Fruit fly (Drosophila melanogaster) whole organism, embryonic: ENCODE data around the gene Nca.

Source experiments
- Antp ChIP-seq: fragments of 200-800 bp; sonication (Bioruptor generic); optimal IDR thresholded peaks from 3 replicates; lab custom pipeline; 2016; ENCODE audit warnings: missing biosample characterization, missing genetic modification characterization
- B-H1 ChIP-seq: fragments of 200-800 bp; sonication (Bioruptor generic); IDR thresholded peaks from 3 replicates; pipeline ENCODE4 v1.3.6; 2022; ENCODE audit warnings: missing biosample characterization, missing genetic modification characterization
- B-H2 ChIP-seq: fragments of 200-800 bp; sonication (Bioruptor generic); optimal IDR thresholded peaks from 2 replicates; lab custom pipeline; 2018; ENCODE audit warnings: missing biosample characterization, mild to moderate bottlenecking, missing genetic modification characterization
- BEAF-32 ChIP-seq: fragments of 200-800 bp; sonication (Bioruptor generic); optimal IDR thresholded peaks from 3 replicates; lab custom pipeline; 2017; ENCODE audit warnings: missing biosample characterization, missing genetic modification characterization, mild to moderate bottlenecking, moderate library complexity, missing genetic modification reagents
- Blimp-1 ChIP-seq: fragments of 200-800 bp; sonication (Bioruptor generic); optimal IDR thresholded peaks from 3 replicates; lab custom pipeline; 2018; ENCODE audit warnings: missing biosample characterization, missing genetic modification characterization, mild to moderate bottlenecking, moderate library complexity, missing genetic modification reagents
- CG12744 ChIP-seq: fragments of 200-800 bp; sonication (Bioruptor generic); optimal IDR thresholded peaks from 2 replicates; lab custom pipeline; 2016; ENCODE audit warnings: missing biosample characterization, missing genetic modification characterization
- CG13894 ChIP-seq: fragments of 200-800 bp; sonication (Bioruptor generic); optimal IDR thresholded peaks from 3 replicates; lab custom pipeline; 2018; ENCODE audit warnings: missing biosample characterization, mild to moderate bottlenecking, missing genetic modification characterization, moderate library complexity
- CG14710 ChIP-seq: fragments of 200-800 bp; sonication (Bioruptor generic); optimal IDR thresholded peaks from 3 replicates; lab custom pipeline; 2019; ENCODE audit warnings: missing biosample characterization, mild to moderate bottlenecking, missing genetic modification characterization, moderate library complexity
- CG14965 ChIP-seq: fragments of 200-800 bp; sonication (Bioruptor generic); optimal IDR thresholded peaks from 2 replicates; lab custom pipeline; 2016; ENCODE audit warnings: missing biosample characterization, missing genetic modification characterization, borderline replicate concordance
- CG15514 ChIP-seq: fragments of 200-800 bp; sonication (Bioruptor generic); optimal IDR thresholded peaks from 3 replicates; lab custom pipeline; 2017; ENCODE audit warnings: missing biosample characterization, missing genetic modification characterization, mild to moderate bottlenecking, moderate library complexity, missing genetic modification reagents
- CG1647 ChIP-seq: fragments of 200-800 bp; sonication (Bioruptor generic); optimal IDR thresholded peaks from 3 replicates; lab custom pipeline; 2016; ENCODE audit warnings: missing biosample characterization, missing genetic modification characterization
- CG1792 ChIP-seq: fragments of 200-800 bp; sonication (Bioruptor generic); optimal IDR thresholded peaks from 2 replicates; lab custom pipeline; 2016; ENCODE audit warnings: missing biosample characterization, missing genetic modification characterization
- CG18262 ChIP-seq: fragments of 200-800 bp; optimal IDR thresholded peaks from 3 replicates; lab custom pipeline; 2019; ENCODE audit warnings: missing biosample characterization, mild to moderate bottlenecking, missing genetic modification characterization, moderate library complexity
- CG18764 ChIP-seq: fragments of 200-800 bp; sonication (Bioruptor generic); optimal IDR thresholded peaks from 3 replicates; lab custom pipeline; 2016; ENCODE audit warnings: missing biosample characterization, missing genetic modification characterization
- CG2202 ChIP-seq: fragments of 200-800 bp; sonication (Bioruptor generic); optimal IDR thresholded peaks from 2 replicates; lab custom pipeline; 2018; ENCODE audit warnings: missing biosample characterization, mild to moderate bottlenecking, missing genetic modification characterization
- CG30020 ChIP-seq: fragments of 200-800 bp; optimal IDR thresholded peaks from 2 replicates; lab custom pipeline; 2019; ENCODE audit warnings: missing biosample characterization, mild to moderate bottlenecking, missing genetic modification characterization, moderate library complexity
- CG33557 ChIP-seq: fragments of 200-800 bp; sonication (Bioruptor generic); optimal IDR thresholded peaks from 2 replicates; lab custom pipeline; 2019; ENCODE audit warnings: missing biosample characterization, mild to moderate bottlenecking, missing genetic modification characterization, moderate library complexity
- CG3995 ChIP-seq: fragments of 200-800 bp; sonication (Bioruptor generic); optimal IDR thresholded peaks from 3 replicates; lab custom pipeline; 2016; ENCODE audit warnings: missing biosample characterization, missing genetic modification characterization
- CG7987 ChIP-seq: fragments of 200-800 bp; sonication (Bioruptor generic); optimal IDR thresholded peaks from 2 replicates; lab custom pipeline; 2018; ENCODE audit warnings: missing biosample characterization, mild to moderate bottlenecking, missing genetic modification characterization, moderate library complexity
- CG8765 ChIP-seq: fragments of 200-800 bp; sonication (Bioruptor generic); IDR thresholded peaks from 2 replicates; pipeline ENCODE4 v1.3.6; 2022; ENCODE audit warnings: missing biosample characterization, missing genetic modification characterization
- CTCF ChIP-seq: fragments of 200-800 bp; sonication (Bioruptor generic); optimal IDR thresholded peaks from 2 replicates; lab custom pipeline; 2017; ENCODE audit warnings: missing biosample characterization, mild to moderate bottlenecking, missing genetic modification characterization, moderate library complexity
- CkIIα-i1 ChIP-seq: fragments of 200-800 bp; sonication (Bioruptor generic); IDR thresholded peaks from 2 replicates; pipeline ENCODE4 v1.3.6; 2022; ENCODE audit warnings: missing biosample characterization, missing genetic modification characterization
- D19A ChIP-seq: fragments of 200-800 bp; optimal IDR thresholded peaks from 3 replicates; lab custom pipeline; 2019; ENCODE audit warnings: missing biosample characterization, mild to moderate bottlenecking, missing genetic modification characterization, moderate library complexity
- D19B ChIP-seq: fragments of 200-800 bp; sonication (Bioruptor generic); optimal IDR thresholded peaks from 2 replicates; lab custom pipeline; 2017; ENCODE audit warnings: missing biosample characterization, mild to moderate bottlenecking, missing genetic modification characterization
- Eip74EF ChIP-seq, 2 experiments: fragments of 200-800 bp in 1 of 2; fragments of >200 bp in 1 of 2; sonication (Bioruptor generic) in 1 of 2; optimal IDR thresholded peaks; 2 replicates each; lab custom pipeline; 2017 to 2019; ENCODE audit warnings: missing biosample characterization in 2 of 2, missing genetic modification characterization in 2 of 2, mild to moderate bottlenecking in 1 of 2, moderate library complexity in 1 of 2
- Hr78 ChIP-seq, 2 experiments: fragments of 200-800 bp in 1 of 2; fragments of >200 bp in 1 of 2; sonication (Bioruptor generic) in 1 of 2; optimal IDR thresholded peaks; 2 replicates each; lab custom pipeline; 2017 to 2019; ENCODE audit warnings: missing biosample characterization in 2 of 2, missing genetic modification characterization in 2 of 2, mild to moderate bottlenecking in 1 of 2, moderate library complexity in 1 of 2
- Lhr ChIP-seq: fragments of 200-800 bp; sonication (Bioruptor generic); optimal IDR thresholded peaks from 3 replicates; lab custom pipeline; 2017; ENCODE audit warnings: mild to moderate bottlenecking, missing biosample characterization, missing genetic modification reagents, missing genetic modification characterization
- MTF-1 ChIP-seq: fragments of 200-800 bp; sonication (Bioruptor generic); optimal IDR thresholded peaks from 2 replicates; lab custom pipeline; 2018; ENCODE audit warnings: missing biosample characterization, mild to moderate bottlenecking, missing genetic modification characterization, borderline replicate concordance
- Mad ChIP-seq: fragments of 200-800 bp; sonication (Bioruptor generic); optimal IDR thresholded peaks from 2 replicates; lab custom pipeline; 2016; ENCODE audit warnings: missing biosample characterization, missing genetic modification characterization
- Nf-YC ChIP-seq: fragments of 200-800 bp; optimal IDR thresholded peaks from 3 replicates; lab custom pipeline; 2019; ENCODE audit warnings: missing biosample characterization, mild to moderate bottlenecking, missing genetic modification characterization, moderate library complexity
- Opbp ChIP-seq: fragments of 200-800 bp; sonication (Bioruptor generic); IDR thresholded peaks from 3 replicates; pipeline ENCODE4 v1.3.6; 2022; ENCODE audit warnings: missing biosample characterization, missing genetic modification characterization; ENCODE audit not compliant: partially characterized antibody
- Rfx ChIP-seq: fragments of 200-800 bp; sonication (Bioruptor generic); IDR thresholded peaks from 2 replicates; pipeline ENCODE4 v1.3.6; 2022; ENCODE audit warnings: missing biosample characterization, missing genetic modification characterization
- Scr ChIP-seq: fragments of 200-800 bp; sonication (Bioruptor generic); IDR thresholded peaks from 2 replicates; pipeline ENCODE4 v1.3.6; 2022; ENCODE audit warnings: missing biosample characterization, missing genetic modification characterization; ENCODE audit not compliant: partially characterized antibody
- aop ChIP-seq: fragments of 200-800 bp; sonication (Bioruptor generic); IDR thresholded peaks from 2 replicates; pipeline ENCODE4 v1.3.6; 2022; ENCODE audit warnings: missing biosample characterization, missing genetic modification characterization
- bsh ChIP-seq, 2 experiments: fragments of 200-800 bp; sonication (Bioruptor generic); optimal IDR thresholded peaks; 2 replicates each; lab custom pipeline; 2017 to 2018; ENCODE audit warnings: mild to moderate bottlenecking in 2 of 2, missing biosample characterization in 2 of 2, missing genetic modification characterization in 2 of 2, moderate library complexity in 1 of 2
- hkb ChIP-seq, 2 experiments: fragments of 200-800 bp in 1 of 2; fragments of >200 bp in 1 of 2; sonication (Bioruptor generic) in 1 of 2; IDR thresholded peaks in 1 of 2; optimal IDR thresholded peaks in 1 of 2; 2 replicates each; pipeline versions ENCODE4 v1.3.6 to Lab custom; 2017 to 2022; ENCODE audit warnings: missing biosample characterization in 1 of 2, missing genetic modification characterization in 1 of 2
- knrl ChIP-seq: fragments of 200-800 bp; sonication (Bioruptor generic); IDR thresholded peaks from 3 replicates; pipeline ENCODE4 v1.3.6; 2022; ENCODE audit warnings: missing biosample characterization, missing genetic modification characterization; ENCODE audit not compliant: partially characterized antibody
- lbe ChIP-seq: fragments of 200-800 bp; sonication (Bioruptor generic); optimal IDR thresholded peaks from 2 replicates; lab custom pipeline; 2016; ENCODE audit warnings: missing biosample characterization, mild to moderate bottlenecking, missing genetic modification characterization
- mam ChIP-seq: fragments of 200-800 bp; sonication (Bioruptor generic); optimal IDR thresholded peaks from 3 replicates; lab custom pipeline; 2016; ENCODE audit warnings: missing biosample characterization, missing genetic modification characterization
- nau ChIP-seq: fragments of 200-800 bp; sonication (Bioruptor generic); optimal IDR thresholded peaks from 3 replicates; lab custom pipeline; 2017; ENCODE audit warnings: missing biosample characterization, mild to moderate bottlenecking, missing genetic modification characterization, missing genetic modification reagents
- nerfin-2 ChIP-seq: fragments of 200-800 bp; sonication (Bioruptor generic); IDR thresholded peaks from 2 replicates; pipeline ENCODE4 v1.3.6; 2022; ENCODE audit warnings: missing biosample characterization, missing genetic modification characterization; ENCODE audit not compliant: partially characterized antibody
- phol ChIP-seq: fragments of 200-800 bp; sonication (Bioruptor generic); optimal IDR thresholded peaks from 3 replicates; lab custom pipeline; 2018; ENCODE audit warnings: missing biosample characterization, mild to moderate bottlenecking, missing genetic modification characterization, moderate library complexity
- pzg ChIP-seq: fragments of 200-800 bp; sonication (Bioruptor generic); optimal IDR thresholded peaks from 3 replicates; lab custom pipeline; 2018; ENCODE audit warnings: missing biosample characterization, mild to moderate bottlenecking, missing genetic modification characterization, moderate library complexity
- sens ChIP-seq: fragments of 200-800 bp; sonication (Bioruptor generic); peaks from one replicate; lab custom pipeline; 2016; ENCODE audit warnings: missing biosample characterization, missing genetic modification characterization
- tna ChIP-seq: fragments of 200-800 bp; sonication (Bioruptor generic); IDR thresholded peaks from 2 replicates; pipeline ENCODE4 v1.3.6; 2022; ENCODE audit warnings: missing biosample characterization, missing genetic modification characterization; ENCODE audit not compliant: partially characterized antibody
- unc-4 ChIP-seq: fragments of 200-800 bp; sonication (Bioruptor generic); IDR thresholded peaks from 2 replicates; pipeline ENCODE4 v1.3.6; 2022; ENCODE audit warnings: missing biosample characterization, missing genetic modification characterization; ENCODE audit not compliant: partially characterized antibody
- vvl ChIP-seq: fragments of 200-800 bp; sonication (Bioruptor generic); IDR thresholded peaks from 2 replicates; pipeline ENCODE4 v1.3.6; 2022; ENCODE audit warnings: missing biosample characterization, missing genetic modification characterization
- wek ChIP-seq: fragments of 200-800 bp; sonication (Bioruptor generic); optimal IDR thresholded peaks from 3 replicates; lab custom pipeline; 2018; ENCODE audit warnings: missing biosample characterization, mild to moderate bottlenecking, missing genetic modification characterization, moderate library complexity

Gene Nca

dm6 chr3L:20004442-20004869 lies 12.8 kb downstream of the Nca start (continued):
- TF ChIP-seq CG30020 (tag; lab: Kevin White, UChicago) (peak; percentile 28), Antp (GFP tag; lab: Kevin White, UChicago) (no peak), BEAF-32 (GFP tag; lab: Kevin White, UChicago) (peak; percentile 62), unc-4 (GFP tag; lab: Robert Waterston, UW) (peak; percentile 55; the same call in 1 of the 2 replicates), mam (GFP tag; lab: Kevin White, UChicago) (no peak), CG8765 (GFP tag; lab: Robert Waterston, UW) (no peak), hkb (optimal IDR thresholded peaks at IDR 0.05; lab: Kevin White, UChicago) (no peak), hkb (GFP tag; IDR thresholded peaks at IDR 0.05; lab: Robert Waterston, UW) (peak; percentile 13; the same call in 1 of the 2 replicates), Hr78 (GFP tag; optimal IDR thresholded peaks at IDR 0.05; lab: Kevin White, UChicago) (no peak), CG1792 (GFP tag; lab: Kevin White, UChicago) (no peak), CkIIα-i1 (GFP tag; lab: Robert Waterston, UW) (no peak), CG33557 (GFP tag; lab: Kevin White, UChicago) (peak; percentile 23), Opbp (GFP tag; lab: Robert Waterston, UW) (peak; percentile 49; the same call in 2 of the 3 replicates), CG1647 (GFP tag; lab: Kevin White, UChicago) (no peak), CG18262 (tag; lab: Kevin White, UChicago) (peak; percentile 37), CG3995 (GFP tag; lab: Kevin White, UChicago) (no peak), CG12744 (GFP tag; lab: Kevin White, UChicago) (no peak), MTF-1 (GFP tag; lab: Kevin White, UChicago) (no peak), Eip74EF (GFP tag; optimal IDR thresholded peaks at IDR 0.05; lab: Kevin White, UChicago) (peak in 1 of 2 experiments; percentile 4), CG2202 (peak; percentile 18), nerfin-2 (GFP tag; lab: Robert Waterston, UW) (peak; percentile 33; the same call in 1 of the 2 replicates), Mad (GFP tag; lab: Kevin White, UChicago) (no peak), nau (peak; percentile 7), sens (GFP tag; lab: Kevin White, UChicago) (peak; percentile 69), Rfx (GFP tag; lab: Robert Waterston, UW) (no peak), D19B (GFP tag; lab: Kevin White, UChicago) (no peak), phol (tag; lab: Kevin White, UChicago) (peak; percentile 8), CG15514 (GFP tag; lab: Kevin White, UChicago) (peak; percentile 28), CG13894 (peak; percentile 89), vvl (GFP tag; lab: Robert Waterston, UW) (peak; percentile 79; the same call in 1 of the 2 replicates), pzg (peak; percentile 4), Blimp-1 (GFP tag; lab: Kevin White, UChicago) (no peak), Scr (GFP tag; lab: Robert Waterston, UW) (peak; percentile 56), CTCF (GFP tag; lab: Kevin White, UChicago) (peak; percentile 93), Lhr (GFP tag; lab: Kevin White, UChicago) (peak; percentile 54), Nf-YC (tag; lab: Kevin White, UChicago) (peak; percentile 41), bsh (GFP tag; optimal IDR thresholded peaks at IDR 0.05; lab: Kevin White, UChicago) (peak in 1 of 2 experiments; percentile 45), CG7987 (GFP tag; lab: Kevin White, UChicago) (peak; percentile 22), lbe (GFP tag; lab: Kevin White, UChicago) (peak; percentile 33), CG14965 (GFP tag; lab: Kevin White, UChicago) (no peak), wek (GFP tag; lab: Kevin White, UChicago) (no peak), tna (GFP tag; lab: Robert Waterston, UW) (0 out of 2 replicates have a peak, but pooled peaks have one; percentile 10), D19A (tag; lab: Kevin White, UChicago) (peak; percentile 19), B-H2 (GFP tag; lab: Kevin White, UChicago) (no peak), B-H1 (no peak), knrl (GFP tag; lab: Robert Waterston, UW) (peak; percentile 58; the same call in 1 of the 3 replicates), CG18764 (GFP tag; lab: Kevin White, UChicago) (no peak), CG14710 (tag; lab: Kevin White, UChicago) (peak; percentile 50), aop (no peak)
